Fruit fly (Drosophila melanogaster): Measurements from ENCODE around the gene otu.

Gene otu

dm6 chrX:8538182-8538581 is 48.8 kb upstream of the otu start (continued):
- TF ChIP-seq zen (tag; optimal IDR thresholded peaks at IDR 0.05) (peak; percentile 26), her (GFP tag; optimal IDR thresholded peaks at IDR 0.05) (peak; percentile 35), grn (GFP tag; optimal IDR thresholded peaks at IDR 0.05) (no peak), CG9609 (GFP tag; optimal IDR thresholded peaks at IDR 0.05) (peak; percentile 16), tna (GFP tag; IDR thresholded peaks at IDR 0.05; ENCODE audit: partially characterized antibody) (no peak), knrl (GFP tag; IDR thresholded peaks at IDR 0.05; ENCODE audit: partially characterized antibody) (no peak), pfk (GFP tag; optimal IDR thresholded peaks at IDR 0.05) (no peak), hbn (GFP tag; IDR thresholded peaks at IDR 0.05; ENCODE audit: partially characterized antibody) (no peak), en (GFP tag; optimal IDR thresholded peaks at IDR 0.05) (peak; percentile 53), CG14014 (GFP tag; IDR thresholded peaks at IDR 0.05) (peak; percentile 42; the same call in 1 of the 2 replicates), cato (GFP tag; optimal IDR thresholded peaks at IDR 0.05; ENCODE audit: borderline replicate concordance) (peak; percentile 24), E2f1 (GFP tag; IDR thresholded peaks at IDR 0.05) (peak; percentile 65), lbe (GFP tag; optimal IDR thresholded peaks at IDR 0.05) (no peak), gcm (GFP tag; optimal IDR thresholded peaks at IDR 0.05) (peak; percentile 52), dmrt11E (tag; optimal IDR thresholded peaks at IDR 0.05) (peak; percentile 64), CG30431 (GFP tag; optimal IDR thresholded peaks at IDR 0.05) (no peak), CG9932 (GFP tag; IDR thresholded peaks at IDR 0.05) (peak; percentile 40), Dp (GFP tag; optimal IDR thresholded peaks at IDR 0.05) (no peak), org-1 (GFP tag; optimal IDR thresholded peaks at IDR 0.05) (peak; percentile 59), zfh2 (GFP tag; optimal IDR thresholded peaks at IDR 0.05) (no peak), CG15696 (tag; optimal IDR thresholded peaks at IDR 0.05) (no peak), unc-4 (GFP tag; IDR thresholded peaks at IDR 0.05; ENCODE audit: partially characterized antibody) (no peak), Pdp1 (GFP tag; optimal IDR thresholded peaks at IDR 0.05) (peak; percentile 61), CG13296 (GFP tag; optimal IDR thresholded peaks at IDR 0.05) (peak; percentile 61), CG34376 (GFP tag; optimal IDR thresholded peaks at IDR 0.05) (no peak), Optix (GFP tag; IDR thresholded peaks at IDR 0.05) (no peak), CG10462 (GFP tag; optimal IDR thresholded peaks at IDR 0.05) (peak; percentile 28), kah (GFP tag; optimal IDR thresholded peaks at IDR 0.05) (peak; percentile 30), Asciz (GFP tag; optimal IDR thresholded peaks at IDR 0.05) (peak; percentile 12), sim (GFP tag; IDR thresholded peaks at IDR 0.05) (no peak), Ets97D (GFP tag; optimal IDR thresholded peaks at IDR 0.05) (no peak), CG5180 (GFP tag; optimal IDR thresholded peaks at IDR 0.05) (peak; percentile 10), B-H2 (GFP tag; optimal IDR thresholded peaks at IDR 0.05) (no peak), CG4282 (GFP tag; optimal IDR thresholded peaks at IDR 0.05) (no peak), zf30C (GFP tag; optimal IDR thresholded peaks at IDR 0.05) (peak; percentile 46), sug (tag; optimal IDR thresholded peaks at IDR 0.05) (no peak), CG6254 (GFP tag; optimal IDR thresholded peaks at IDR 0.05) (peak; percentile 36), toy (GFP tag; IDR thresholded peaks at IDR 0.05) (no peak), Hmr (GFP tag; optimal IDR thresholded peaks at IDR 0.05) (peak; percentile 54), CG31365 (tag; optimal IDR thresholded peaks at IDR 0.05) (no peak), mirr (GFP tag; optimal IDR thresholded peaks at IDR 0.05) (no peak), CHES-1-like (GFP tag; optimal IDR thresholded peaks at IDR 0.05) (no peak), CG2120 (GFP tag; optimal IDR thresholded peaks at IDR 0.05) (peak; percentile 61), Camta (GFP tag; optimal IDR thresholded peaks at IDR 0.05) (peak; percentile 64), GATAe (GFP tag; conservative IDR thresholded peaks at IDR 0.05) (no peak), CG10959 (GFP tag; IDR thresholded peaks at IDR 0.05) (peak; percentile 68), Awh (GFP tag; IDR thresholded peaks at IDR 0.05) (peak; percentile 58), NC2β (GFP tag; optimal IDR thresholded peaks at IDR 0.05) (peak; percentile 43), cwo (GFP tag; optimal IDR thresholded peaks at IDR 0.05) (peak; percentile 42), jigr1 (GFP tag; IDR thresholded peaks at IDR 0.05) (no peak), dpn (GFP tag; optimal IDR thresholded peaks at IDR 0.05) (peak; percentile 42 to 56)
